Worm (Caenorhabditis elegans) whole organism, young adult: ENCODE results near the gene isp-1.

Experiments
- F10E7.11 ChIP-seq: sonication (generic microtip); optimal IDR thresholded peaks from 2 replicates; lab custom pipeline; 2017; ENCODE audit warnings: mild to moderate bottlenecking, missing genetic modification characterization, moderate library complexity, missing compliant biosample characterization
- ZK185.1 ChIP-seq: sonication (generic microtip); optimal IDR thresholded peaks from 2 replicates; lab custom pipeline; 2016; ENCODE audit warnings: mild to moderate bottlenecking, missing genetic modification characterization, missing compliant biosample characterization; ENCODE audit not compliant: poor library complexity, severe bottlenecking
- ama-1 ChIP-seq, 3 experiments: fragments of 150-350 bp in 1 of 3; sonication (generic microtip) in 2 of 3; optimal IDR thresholded peaks; 2 replicates each; lab custom pipeline; 2014 to 2018; ENCODE audit warnings: missing biosample characterization in 2 of 3, missing genetic modification characterization in 2 of 3, missing genetic modification reagents in 2 of 3
- aptf-3 ChIP-seq: fragments of 200-800 bp; sonication (Bioruptor generic); IDR thresholded peaks from 2 replicates; pipeline ENCODE4 v1.3.6; 2022; ENCODE audit warnings: missing genetic modification characterization, missing compliant biosample characterization
- dpff-1 ChIP-seq: sonication (generic microtip); optimal IDR thresholded peaks from 2 replicates; lab custom pipeline; 2017; ENCODE audit warnings: mild to moderate bottlenecking, missing genetic modification characterization, missing compliant biosample characterization
- efl-1 ChIP-seq: fragments of 150-350 bp; optimal IDR thresholded peaks from 2 replicates; lab custom pipeline; 2014; ENCODE audit warnings: missing biosample characterization, missing genetic modification reagents, missing genetic modification characterization
- hlh-26 ChIP-seq: fragments of 200-800 bp; sonication (Bioruptor generic); conservative IDR thresholded peaks from 2 replicates; pipeline ENCODE4 v1.3.6; 2022; ENCODE audit warnings: missing genetic modification reagents, missing genetic modification characterization, missing compliant biosample characterization
- nfya-1 ChIP-seq: sonication (generic microtip); optimal IDR thresholded peaks from 2 replicates; lab custom pipeline; 2017; ENCODE audit warnings: antibody characterized with exemption, missing compliant biosample characterization, missing genetic modification characterization, borderline replicate concordance; ENCODE audit not compliant: insufficient read depth
- sea-2 ChIP-seq: fragments of 200-800 bp; sonication (Bioruptor generic); IDR thresholded peaks from 2 replicates; pipeline ENCODE4 v1.3.6; 2022; ENCODE audit warnings: missing genetic modification characterization, missing compliant biosample characterization
- tbx-9 ChIP-seq: sonication (generic microtip); optimal IDR thresholded peaks from 2 replicates; lab custom pipeline; 2016; ENCODE audit warnings: borderline replicate concordance, missing genetic modification characterization, inconsistent platforms, missing compliant biosample characterization
- unc-62 ChIP-seq: fragments of 150-350 bp; optimal IDR thresholded peaks from 2 replicates; lab custom pipeline; 2014; ENCODE audit warnings: missing biosample characterization, missing genetic modification reagents, missing genetic modification characterization

- TF ChIP-seq hlh-26 (GFP tag; lab: Robert Waterston, UW) = no peak
- TF ChIP-seq efl-1 (GFP tag; lab: Kevin White, UChicago) = no peak
- no peak for TF ChIP-seq nfya-1
- no peak for TF ChIP-seq tbx-9
- no peak for TF ChIP-seq unc-62
- TF ChIP-seq F10E7.11 = no peak
- no peak for TF ChIP-seq ZK185.1 (tag; lab: Kevin White, UChicago)
- no peak for TF ChIP-seq ama-1 (optimal IDR thresholded peaks at IDR 0.05; lab: Kevin White, UChicago)
- no peak for TF ChIP-seq ama-1 (GFP tag; optimal IDR thresholded peaks at IDR 0.05; lab: Kevin White, UChicago)
- no peak for TF ChIP-seq sea-2 (GFP tag; lab: Robert Waterston, UW)
- no peak for TF ChIP-seq aptf-3
- TF ChIP-seq dpff-1 = no peak
Measured at ce11 chrIV:8126902-8127301, 9.0 kb downstream of the isp-1 start, which contains the start of gene ceph-41.
